Worm (Caenorhabditis elegans): ENCODE measurements around the gene clp-7.

Gene clp-7

ce11 chrIV:1408718-1409117, 37.0 kb downstream of the clp-7 start:
- TF ChIP-seq ceh-28 (tag; optimal IDR thresholded peaks at IDR 0.05) (peak; percentile 93), F44E2.7 (GFP tag; IDR thresholded peaks at IDR 0.05) (0 out of 2 replicates have a peak, but pooled peaks have one; percentile 42), zip-11 (GFP tag; IDR thresholded peaks at IDR 0.05) (no peak), dmd-8 (GFP tag; IDR thresholded peaks at IDR 0.05) (no peak), nhr-11 (tag; optimal IDR thresholded peaks at IDR 0.05) (no peak), aha-1 (tag) (peak; percentile 61), saeg-2 (GFP tag; IDR thresholded peaks at IDR 0.05) (no peak)

ce11 chrIV:1408137-1408536, 37.6 kb downstream of the clp-7 start:
- TF ChIP-seq F37D6.2 (tag; optimal IDR thresholded peaks at IDR 0.05): no peak
- TF ChIP-seq aly-2 (tag; optimal IDR thresholded peaks at IDR 0.05): no peak
- TF ChIP-seq F44E2.7 (GFP tag; IDR thresholded peaks at IDR 0.05): 0 out of 2 replicates have a peak, but pooled peaks have one; percentile 41
- peak; percentile 82 for TF ChIP-seq ceh-28 (tag; optimal IDR thresholded peaks at IDR 0.05)

DNA sequence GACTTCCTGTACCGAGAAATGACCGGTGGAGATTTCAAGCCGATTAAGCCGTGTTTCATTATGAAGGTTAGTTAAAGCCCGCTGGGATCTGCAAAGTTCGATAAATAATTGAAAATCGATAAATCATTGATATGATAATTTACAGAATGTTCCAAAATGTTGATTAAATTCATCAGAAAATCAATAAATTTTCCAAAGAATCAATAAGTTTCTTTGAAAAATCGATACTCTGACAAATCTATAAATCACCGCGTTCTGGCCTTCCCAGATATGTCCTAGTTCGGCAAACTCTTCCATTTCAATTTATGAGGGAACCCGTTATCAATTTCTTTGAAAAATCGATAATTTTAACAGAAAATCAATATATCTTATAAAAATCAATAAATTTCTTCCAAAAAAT, 38.3 kb downstream of the clp-7 start:
- peak; percentile 68 for TF ChIP-seq ceh-28 (tag; optimal IDR thresholded peaks at IDR 0.05)
- TF ChIP-seq nhr-28 (tag; optimal IDR thresholded peaks at IDR 0.05): no peak
- TF ChIP-seq nhr-76 (tag; optimal IDR thresholded peaks at IDR 0.05): no peak

DNA sequence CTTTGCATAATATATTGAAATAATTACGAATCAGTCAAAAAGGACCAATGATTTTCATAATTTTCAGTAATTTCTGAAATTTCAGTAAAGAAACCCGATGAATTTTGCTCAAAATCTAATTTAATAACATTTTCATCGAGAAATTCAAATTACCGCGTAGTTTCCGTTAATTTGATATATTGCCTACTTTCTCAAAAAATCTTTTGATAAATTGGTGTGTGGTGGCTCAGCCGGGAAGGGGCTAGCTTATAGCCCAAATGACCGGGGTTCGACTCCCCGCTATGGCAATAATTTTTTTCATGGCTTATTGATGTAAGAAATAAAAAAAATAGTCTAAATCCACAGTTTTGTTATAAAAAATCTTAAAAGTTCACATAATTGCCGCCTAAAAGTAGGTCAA, 38.7 kb downstream of the clp-7 start:
- TF ChIP-seq dve-1 (tag; optimal IDR thresholded peaks at IDR 0.05; ENCODE audit: insufficient read depth) (no peak), spr-1 (tag; optimal IDR thresholded peaks at IDR 0.05) (no peak), skn-1 (tag; optimal IDR thresholded peaks at IDR 0.05) (no peak), Y5F2A.4 (GFP tag; optimal IDR thresholded peaks at IDR 0.05) (no peak), aha-1 (tag) (peak; percentile 94), ceh-44 (GFP tag; IDR thresholded peaks at IDR 0.05) (no peak), lin-38 (GFP tag; IDR thresholded peaks at IDR 0.05) (peak; percentile 11; the same call in 1 of the 2 replicates), daf-19 (GFP tag; conservative IDR thresholded peaks at IDR 0.05) (no peak), set-16 (GFP tag; IDR thresholded peaks at IDR 0.05) (no peak), zfp-2 (tag; optimal IDR thresholded peaks at IDR 0.05) (no peak)

ce11 chrIV:1406267-1406666, 39.5 kb downstream of the clp-7 start, which contains the start of gene spp-31:
TSS of gene spp-31 (plus strand) at chrIV:1406567.
- TF ChIP-seq dmd-6 (GFP tag; IDR thresholded peaks at IDR 0.05): no peak
- TF ChIP-seq Y48G9A.11 (GFP tag; IDR thresholded peaks at IDR 0.05): no peak
- TF ChIP-seq pha-4 (GFP tag; IDR thresholded peaks at IDR 0.05): no peak
- TF ChIP-seq pha-4 (tag; optimal IDR thresholded peaks at IDR 0.05): no peak
- no peak for TF ChIP-seq snpc-4 (tag; optimal IDR thresholded peaks at IDR 0.05)
- TF ChIP-seq ceh-32 (tag; optimal IDR thresholded peaks at IDR 0.05; ENCODE audit: poor library complexity): no peak
- no peak for TF ChIP-seq mep-1 (tag; optimal IDR thresholded peaks at IDR 0.05)
- no peak for TF ChIP-seq daf-12 (tag; optimal IDR thresholded peaks at IDR 0.05)
- TF ChIP-seq lin-15B (tag; optimal IDR thresholded peaks at IDR 0.05): no peak
- no peak for TF ChIP-seq Y75B8A.6 (GFP tag; IDR thresholded peaks at IDR 0.05)
- TF ChIP-seq mxl-2 (GFP tag; conservative IDR thresholded peaks at IDR 0.05): no peak
- TF ChIP-seq nhr-77 (tag; optimal IDR thresholded peaks at IDR 0.05): no peak

ce11 chrIV:1405780-1406179, 40.0 kb downstream of the clp-7 start:
- TF ChIP-seq nhr-28 (tag; optimal IDR thresholded peaks at IDR 0.05) (peak; percentile 38), zip-11 (GFP tag; IDR thresholded peaks at IDR 0.05) (no peak), zag-1 (tag; optimal IDR thresholded peaks at IDR 0.05) (no peak), nhr-6 (tag; optimal IDR thresholded peaks at IDR 0.05) (no peak), aly-2 (tag; optimal IDR thresholded peaks at IDR 0.05) (no peak), aha-1 (tag) (peak; percentile 36), hlh-11 (tag; optimal IDR thresholded peaks at IDR 0.05) (peak; percentile 23), dve-1 (tag; optimal IDR thresholded peaks at IDR 0.05; ENCODE audit: insufficient read depth) (peak; percentile 22), nhr-48 (tag; optimal IDR thresholded peaks at IDR 0.05) (peak; percentile 20), ces-1 (GFP tag; optimal IDR thresholded peaks at IDR 0.05) (no peak), daf-16 (GFP tag; optimal IDR thresholded peaks at IDR 0.05) (no peak), daf-16 (tag; optimal IDR thresholded peaks at IDR 0.05) (no peak), lsy-2 (tag; optimal IDR thresholded peaks at IDR 0.05) (peak in 1 of 2 experiments; percentile 3), spr-3 (GFP tag; optimal IDR thresholded peaks at IDR 0.05) (no peak), mdt-29 (GFP tag; IDR thresholded peaks at IDR 0.05) (no peak), dmd-6 (GFP tag; IDR thresholded peaks at IDR 0.05) (peak; percentile 45; the same call in 1 of the 2 replicates), ceh-82 (tag; optimal IDR thresholded peaks at IDR 0.05) (no peak), mxl-2 (GFP tag; conservative IDR thresholded peaks at IDR 0.05) (no peak), nhr-41 (GFP tag; IDR thresholded peaks at IDR 0.05) (no peak)
